Fruit fly (Drosophila melanogaster) whole organism, pupa: ENCODE measurements around the gene dpr9.

ENCODE experiments used
- CG10348 ChIP-seq: fragments of 200-800 bp; sonication (Bioruptor generic); IDR thresholded peaks from 2 replicates; pipeline ENCODE4 v1.3.6; 2022; ENCODE audit warnings: missing biosample characterization, missing genetic modification characterization
- CG13204 ChIP-seq: fragments of 200-800 bp; sonication (Bioruptor generic); optimal IDR thresholded peaks from 2 replicates; lab custom pipeline; 2018; ENCODE audit warnings: missing biosample characterization, mild to moderate bottlenecking, missing genetic modification characterization, moderate library complexity
- CG14655 ChIP-seq: fragments of 200-800 bp; sonication (Bioruptor generic); optimal IDR thresholded peaks from 3 replicates; lab custom pipeline; 2017; ENCODE audit warnings: mild to moderate bottlenecking, missing biosample characterization, missing genetic modification reagents, missing genetic modification characterization
- CG15710 ChIP-seq: fragments of 200-800 bp; sonication (Bioruptor generic); optimal IDR thresholded peaks from 2 replicates; lab custom pipeline; 2018; ENCODE audit warnings: missing biosample characterization, mild to moderate bottlenecking, missing genetic modification characterization, moderate library complexity
- CG17806 ChIP-seq: fragments of 200-800 bp; sonication (Bioruptor generic); optimal IDR thresholded peaks from 2 replicates; lab custom pipeline; 2018; ENCODE audit warnings: missing biosample characterization, mild to moderate bottlenecking, missing genetic modification characterization, moderate library complexity
- CG34367 ChIP-seq: fragments of 200-800 bp; sonication (Bioruptor generic); optimal IDR thresholded peaks from 2 replicates; lab custom pipeline; 2018; ENCODE audit warnings: missing biosample characterization, mild to moderate bottlenecking, missing genetic modification characterization
- CG4496 ChIP-seq: fragments of 200-800 bp; sonication (Bioruptor generic); IDR thresholded peaks from 3 replicates; pipeline ENCODE4 v1.3.6; 2022; ENCODE audit warnings: missing biosample characterization, missing genetic modification characterization
- CG9948 ChIP-seq: fragments of 200-800 bp; sonication (Bioruptor generic); optimal IDR thresholded peaks from 2 replicates; lab custom pipeline; 2018; ENCODE audit warnings: missing biosample characterization, mild to moderate bottlenecking, missing genetic modification characterization, moderate library complexity
- EcR ChIP-seq: fragments of 200-800 bp; sonication (Bioruptor generic); optimal IDR thresholded peaks from 3 replicates; lab custom pipeline; 2019; ENCODE audit warnings: missing biosample characterization, missing genetic modification characterization, mild to moderate bottlenecking, moderate library complexity, missing genetic modification reagents
- Pif1A ChIP-seq: fragments of 200-800 bp; sonication (Bioruptor generic); optimal IDR thresholded peaks from 3 replicates; lab custom pipeline; 2016; ENCODE audit warnings: missing biosample characterization, missing genetic modification characterization
- Pif1B ChIP-seq: fragments of 200-800 bp; sonication (Bioruptor generic); optimal IDR thresholded peaks from 3 replicates; lab custom pipeline; 2016; ENCODE audit warnings: missing biosample characterization, missing genetic modification characterization
- fd96Ca ChIP-seq: fragments of 200-800 bp; sonication (Bioruptor generic); IDR thresholded peaks from 3 replicates; pipeline ENCODE4 v1.3.6; 2022; ENCODE audit warnings: missing biosample characterization, missing genetic modification characterization

dm6 chr3R:15037066-15037465 is 39.9 kb downstream of the dpr9 start, which contains the start of gene RpL10Aa:
- TF ChIP-seq CG9948 = no peak
- no peak for TF ChIP-seq CG34367 (tag; lab: Kevin White, UChicago)
- TF ChIP-seq Pif1A (GFP tag; lab: Kevin White, UChicago) = no peak
- no peak for TF ChIP-seq CG15710 (tag; lab: Kevin White, UChicago)
- no peak for TF ChIP-seq EcR (GFP tag; lab: Kevin White, UChicago)
- TF ChIP-seq CG10348 (GFP tag; lab: Robert Waterston, UW) = no peak
- no peak for TF ChIP-seq fd96Ca (GFP tag; lab: Robert Waterston, UW)
- TF ChIP-seq CG14655 (GFP tag; lab: Kevin White, UChicago) = no peak
- TF ChIP-seq CG13204 (GFP tag; lab: Kevin White, UChicago) = no peak
- no peak for TF ChIP-seq CG4496
- no peak for TF ChIP-seq CG17806 (tag; lab: Kevin White, UChicago)
- TF ChIP-seq Pif1B (GFP tag; lab: Kevin White, UChicago) = no peak
